Worm (Caenorhabditis elegans): ENCODE data around the gene C14C10.5.

ce11 chrV:12579299-12579698 is 20.7 kb upstream of the C14C10.5 start, which contains the start of gene E02A10.3:
- no peak for TF ChIP-seq fkh-10 (GFP tag; optimal IDR thresholded peaks at IDR 0.05)
- no peak for TF ChIP-seq saeg-2 (GFP tag; IDR thresholded peaks at IDR 0.05)
- no peak for TF ChIP-seq unc-130 (GFP tag; optimal IDR thresholded peaks at IDR 0.05)
- TF ChIP-seq snpc-4 (tag; optimal IDR thresholded peaks at IDR 0.05), result no peak
- no peak for TF ChIP-seq nhr-25 (tag; optimal IDR thresholded peaks at IDR 0.05; ENCODE audit: borderline replicate concordance, insufficient read depth)
- TF ChIP-seq ama-1 (optimal IDR thresholded peaks at IDR 0.05), result no peak
- no peak for TF ChIP-seq nhr-28 (tag; optimal IDR thresholded peaks at IDR 0.05)

Data from whole organism, L4 larva.